Worm (Caenorhabditis elegans) whole organism, young adult: ENCODE results near the gene irld-33.

ENCODE experiments used
- B0019.2 ChIP-seq: fragments of 200-800 bp; sonication (Bioruptor generic); conservative IDR thresholded peaks from 2 replicates; pipeline ENCODE4 v1.3.6; 2022; ENCODE audit warnings: missing genetic modification reagents, missing genetic modification characterization, missing compliant biosample characterization
- die-1 ChIP-seq: sonication (generic microtip); optimal IDR thresholded peaks from 2 replicates; lab custom pipeline; 2016; ENCODE audit warnings: missing genotype, mild to moderate bottlenecking, missing genetic modification characterization, missing compliant biosample characterization
- egl-18 ChIP-seq: fragments of 200-800 bp; sonication (Bioruptor generic); IDR thresholded peaks from 2 replicates; pipeline ENCODE4 v1.3.6; 2022; ENCODE audit warnings: missing genetic modification reagents, missing genetic modification characterization, missing compliant biosample characterization
- hmg-20 ChIP-seq: fragments of 200-800 bp; sonication (Bioruptor generic); IDR thresholded peaks from 2 replicates; pipeline ENCODE4 v1.3.6; 2022; ENCODE audit warnings: missing genetic modification reagents, missing genetic modification characterization, missing compliant biosample characterization
- lag-1 ChIP-seq: fragments of 200-800 bp; sonication (Bioruptor generic); IDR thresholded peaks from 2 replicates; pipeline ENCODE4 v1.3.6; 2022; ENCODE audit warnings: missing genetic modification reagents, missing genetic modification characterization, missing compliant biosample characterization
- lin-26 ChIP-seq: fragments of 200-800 bp; sonication (Bioruptor generic); IDR thresholded peaks from 2 replicates; pipeline ENCODE4 v1.3.6; 2022; ENCODE audit warnings: missing genetic modification reagents, missing genetic modification characterization, missing compliant biosample characterization
- repo-1 ChIP-seq: sonication (generic microtip); optimal IDR thresholded peaks from 2 replicates; lab custom pipeline; 2017; ENCODE audit warnings: mild to moderate bottlenecking, missing genetic modification characterization, missing compliant biosample characterization
- sdz-38 ChIP-seq: sonication (generic microtip); optimal IDR thresholded peaks from 2 replicates; lab custom pipeline; 2016; ENCODE audit warnings: missing genotype, missing genetic modification characterization, missing compliant biosample characterization
- unc-62 ChIP-seq: fragments of 150-350 bp; optimal IDR thresholded peaks from 2 replicates; lab custom pipeline; 2014; ENCODE audit warnings: missing biosample characterization, missing genetic modification reagents, missing genetic modification characterization

ce11 chrII:1694530-1694929 lies 44.3 kb upstream of the irld-33 start, which contains the start of gene fbxc-26:
- TF ChIP-seq unc-62, result no peak
- no peak for TF ChIP-seq hmg-20 (GFP tag; lab: Robert Waterston, UW)
- no peak for TF ChIP-seq sdz-38
- no peak for TF ChIP-seq egl-18 (GFP tag; lab: Robert Waterston, UW)
- TF ChIP-seq B0019.2 (GFP tag; lab: Robert Waterston, UW), result no peak
- TF ChIP-seq repo-1 (tag; lab: Kevin White, UChicago), result no peak
- TF ChIP-seq die-1 (tag; lab: Kevin White, UChicago), result no peak
- TF ChIP-seq lag-1 (GFP tag; lab: Robert Waterston, UW), result no peak
- no peak for TF ChIP-seq lin-26 (GFP tag; lab: Robert Waterston, UW)
